Worm (Caenorhabditis elegans) whole organism, early embryonic: ENCODE results near the gene K01H12.4.

Experiments
- ama-1 ChIP-seq: fragments of 150-350 bp; optimal IDR thresholded peaks from 2 replicates; lab custom pipeline; 2014
- hnd-1 ChIP-seq: sonication (generic microtip); optimal IDR thresholded peaks from 2 replicates; lab custom pipeline; 2016; ENCODE audit warnings: missing genetic modification characterization, missing compliant biosample characterization
- scrt-1 ChIP-seq: fragments of 200-800 bp; sonication (Bioruptor generic); IDR thresholded peaks from 2 replicates; pipeline ENCODE4 v1.3.6; 2022; ENCODE audit warnings: missing genetic modification characterization, missing compliant biosample characterization
- tbx-11 ChIP-seq: fragments of 200-800 bp; sonication (Bioruptor generic); IDR thresholded peaks from 2 replicates; pipeline ENCODE4 v1.3.6; 2022; ENCODE audit warnings: missing genetic modification characterization, missing compliant biosample characterization
- tra-4 ChIP-seq: sonication (generic microtip); optimal IDR thresholded peaks from 2 replicates; lab custom pipeline; 2017; ENCODE audit warnings: missing genetic modification characterization, missing compliant biosample characterization

DNA sequence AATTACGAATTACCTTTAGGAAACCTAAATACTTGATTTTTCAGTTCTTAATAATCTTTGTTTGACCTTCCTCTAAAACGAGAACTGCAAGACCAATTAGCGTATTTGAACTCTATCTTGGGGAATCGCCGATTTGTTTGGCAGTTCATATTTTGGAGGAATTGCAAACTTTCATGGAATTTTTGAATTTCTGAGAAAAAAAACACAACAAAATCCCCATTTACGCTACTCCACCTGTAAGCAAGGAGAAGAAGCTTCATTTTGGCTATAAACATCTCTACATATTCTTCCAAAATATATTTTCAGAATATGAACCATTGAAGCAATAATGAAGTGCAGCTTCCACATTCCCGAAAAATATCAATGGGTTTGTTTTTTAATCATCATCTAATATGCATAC, 20.0 kb upstream of the K01H12.4 start, which contains the start of gene twk-9:
- TF ChIP-seq hnd-1 (tag; lab: Kevin White, UChicago), result no peak
- TF ChIP-seq ama-1 (lab: Kevin White, UChicago), result no peak
- TF ChIP-seq tbx-11, result no peak
- no peak for TF ChIP-seq tra-4 (tag; lab: Kevin White, UChicago)
- TF ChIP-seq scrt-1 (GFP tag; lab: Robert Waterston, UW), result no peak
